Worm (Caenorhabditis elegans) whole organism, late embryonic: ENCODE measurements around the gene gst-35.

ENCODE experiments used
- ceh-14 ChIP-seq: sonication (generic microtip); optimal IDR thresholded peaks from 2 replicates; lab custom pipeline; 2016; ENCODE audit warnings: missing genotype, missing genetic modification characterization, missing compliant biosample characterization
- ceh-22 ChIP-seq: sonication (generic microtip); optimal IDR thresholded peaks from 2 replicates; lab custom pipeline; 2017; ENCODE audit warnings: missing biosample characterization, missing genetic modification characterization
- che-1 ChIP-seq: sonication (generic microtip); optimal IDR thresholded peaks from 2 replicates; lab custom pipeline; 2016; ENCODE audit warnings: mild to moderate bottlenecking, missing genetic modification characterization, missing compliant biosample characterization
- elt-4 ChIP-seq: sonication (generic microtip); optimal IDR thresholded peaks from 2 replicates; lab custom pipeline; 2016; ENCODE audit warnings: missing genetic modification characterization, missing compliant biosample characterization
- ets-4 ChIP-seq: sonication (generic microtip); optimal IDR thresholded peaks from 2 replicates; lab custom pipeline; 2016; ENCODE audit warnings: missing genetic modification characterization, missing compliant biosample characterization
- fkh-10 ChIP-seq: fragments of 150-350 bp; optimal IDR thresholded peaks from 2 replicates; lab custom pipeline; 2014; ENCODE audit warnings: missing biosample characterization, missing genetic modification reagents, missing genetic modification characterization
- madf-2 ChIP-seq: sonication (generic microtip); optimal IDR thresholded peaks from 2 replicates; lab custom pipeline; 2017; ENCODE audit warnings: missing genetic modification characterization, missing compliant biosample characterization
- pha-4 ChIP-seq: fragments of 150-350 bp; optimal IDR thresholded peaks from 2 replicates; lab custom pipeline; 2018; ENCODE audit warnings: missing biosample characterization, missing genetic modification reagents, missing genetic modification characterization
- ref-2 ChIP-seq: sonication (generic microtip); optimal IDR thresholded peaks from 2 replicates; lab custom pipeline; 2016; ENCODE audit warnings: missing genetic modification characterization, missing compliant biosample characterization
- sdc-2 ChIP-seq: sonication (generic microtip); optimal IDR thresholded peaks from 2 replicates; lab custom pipeline; 2016; ENCODE audit warnings: missing genotype, missing genetic modification characterization, missing compliant biosample characterization
- sox-4 ChIP-seq: sonication (generic microtip); optimal IDR thresholded peaks from 2 replicates; lab custom pipeline; 2017; ENCODE audit warnings: mild to moderate bottlenecking, missing genetic modification characterization, inconsistent platforms, missing compliant biosample characterization
- zip-5 ChIP-seq: sonication (generic microtip); optimal IDR thresholded peaks from 2 replicates; lab custom pipeline; 2016; ENCODE audit warnings: missing genetic modification characterization, missing compliant biosample characterization

Gene gst-35

ce11 chrII:15135886-15136285, 49.3 kb downstream of the gst-35 start, which contains the start of gene Y53F4B.25:
Gene Y53F4B.25 (plus strand): TSS chrII:15136186.
- TF ChIP-seq ceh-22 (tag; lab: Kevin White, UChicago): no peak

- TF ChIP-seq ceh-14 (tag; lab: Kevin White, UChicago): no peak
- no peak for TF ChIP-seq elt-4 (tag; lab: Kevin White, UChicago)
- no peak for TF ChIP-seq sdc-2 (tag; lab: Kevin White, UChicago)
- no peak for TF ChIP-seq ets-4 (tag; lab: Kevin White, UChicago)
- no peak for TF ChIP-seq madf-2
- TF ChIP-seq pha-4: no peak
- TF ChIP-seq che-1 (tag; lab: Kevin White, UChicago): no peak
- TF ChIP-seq zip-5: no peak
- TF ChIP-seq ref-2 (tag; lab: Kevin White, UChicago): no peak
- no peak for TF ChIP-seq sox-4 (tag; lab: Kevin White, UChicago)
- TF ChIP-seq fkh-10 (GFP tag; lab: Kevin White, UChicago): no peak
Measured at ce11 chrII:15134332-15134731, 50.9 kb downstream of the gst-35 start, which contains the start of gene Y53F4B.24. Gene Y53F4B.24 (minus strand): TSS chrII:15134432.
